Fruit fly (Drosophila melanogaster) whole organism, embryonic: ENCODE results near the gene ArfGAP1.

Experiments used
- Aef1 ChIP-seq: fragments of 200-800 bp; sonication (Bioruptor generic); IDR thresholded peaks from 3 replicates; pipeline ENCODE4 v1.3.6; 2022; ENCODE audit warnings: missing biosample characterization, missing genetic modification characterization
- Atf-2 ChIP-seq: fragments of 200-800 bp; sonication (Bioruptor generic); optimal IDR thresholded peaks from 2 replicates; lab custom pipeline; 2016; ENCODE audit warnings: missing biosample characterization, missing genetic modification characterization
- B-H2 ChIP-seq: fragments of 200-800 bp; sonication (Bioruptor generic); optimal IDR thresholded peaks from 2 replicates; lab custom pipeline; 2018; ENCODE audit warnings: missing biosample characterization, mild to moderate bottlenecking, missing genetic modification characterization
- Bgb ChIP-seq: fragments of 200-800 bp; sonication (Bioruptor generic); IDR thresholded peaks from 2 replicates; pipeline ENCODE4 v1.3.6; 2022; ENCODE audit warnings: missing biosample characterization, missing genetic modification characterization; ENCODE audit not compliant: partially characterized antibody
- BtbVII ChIP-seq: fragments of 200-800 bp; sonication (Bioruptor generic); optimal IDR thresholded peaks from 3 replicates; lab custom pipeline; 2017; ENCODE audit warnings: missing biosample characterization, mild to moderate bottlenecking, missing genetic modification characterization
- CG10321 ChIP-seq: fragments of 200-800 bp; sonication (Bioruptor generic); IDR thresholded peaks from 2 replicates; pipeline ENCODE4 v1.3.6; 2022; ENCODE audit warnings: missing biosample characterization, missing genetic modification characterization
- CG11560 ChIP-seq: fragments of 200-800 bp; sonication (Bioruptor generic); IDR thresholded peaks from 3 replicates; pipeline ENCODE4 v1.3.6; 2022; ENCODE audit warnings: missing biosample characterization, missing genetic modification characterization
- CG11695 ChIP-seq: fragments of 200-800 bp; sonication (Bioruptor generic); IDR thresholded peaks from 3 replicates; pipeline ENCODE4 v1.3.6; 2022; ENCODE audit warnings: missing biosample characterization, missing genetic modification characterization
- CG12219 ChIP-seq: fragments of 200-800 bp; sonication (Bioruptor generic); optimal IDR thresholded peaks from 3 replicates; lab custom pipeline; 2018; ENCODE audit warnings: missing biosample characterization, mild to moderate bottlenecking, missing genetic modification characterization
- CG12299 ChIP-seq: fragments of 200-800 bp; sonication (Bioruptor generic); optimal IDR thresholded peaks from 2 replicates; lab custom pipeline; 2018; ENCODE audit warnings: missing biosample characterization, mild to moderate bottlenecking, missing genetic modification characterization
- CG13123 ChIP-seq: fragments of 200-800 bp; sonication (Bioruptor generic); optimal IDR thresholded peaks from 2 replicates; lab custom pipeline; 2016; ENCODE audit warnings: missing biosample characterization, missing genetic modification characterization
- CG13287 ChIP-seq: fragments of 200-800 bp; sonication (Bioruptor generic); IDR thresholded peaks from 2 replicates; pipeline ENCODE4 v1.3.6; 2022; ENCODE audit warnings: missing biosample characterization, missing genetic modification characterization; ENCODE audit not compliant: partially characterized antibody
- CG13296 ChIP-seq: fragments of 200-800 bp; sonication (Bioruptor generic); optimal IDR thresholded peaks from 3 replicates; lab custom pipeline; 2018; ENCODE audit warnings: missing biosample characterization, mild to moderate bottlenecking, missing genetic modification characterization
- CG14014 ChIP-seq: fragments of 200-800 bp; sonication (Bioruptor generic); IDR thresholded peaks from 2 replicates; pipeline ENCODE4 v1.3.6; 2022; ENCODE audit warnings: missing biosample characterization, missing genetic modification characterization
- CG1529 ChIP-seq: fragments of 200-800 bp; sonication (Bioruptor generic); optimal IDR thresholded peaks from 3 replicates; lab custom pipeline; 2018; ENCODE audit warnings: missing biosample characterization, missing genetic modification characterization
- CG16863 ChIP-seq: fragments of 200-800 bp; sonication (Bioruptor generic); optimal IDR thresholded peaks from 3 replicates; lab custom pipeline; 2016; ENCODE audit warnings: missing biosample characterization, missing genetic modification characterization
- CG17385 ChIP-seq: fragments of 200-800 bp; sonication (Bioruptor generic); optimal IDR thresholded peaks from 3 replicates; lab custom pipeline; 2018; ENCODE audit warnings: missing biosample characterization, mild to moderate bottlenecking, missing genetic modification characterization
- CG17829 ChIP-seq: fragments of 200-800 bp; optimal IDR thresholded peaks from 2 replicates; lab custom pipeline; 2019; ENCODE audit warnings: missing biosample characterization, mild to moderate bottlenecking, missing genetic modification characterization, moderate library complexity
- CG18262 ChIP-seq: fragments of 200-800 bp; optimal IDR thresholded peaks from 3 replicates; lab custom pipeline; 2019; ENCODE audit warnings: missing biosample characterization, mild to moderate bottlenecking, missing genetic modification characterization, moderate library complexity
- CG18476 ChIP-seq: fragments of 200-800 bp; sonication (Bioruptor generic); optimal IDR thresholded peaks from 2 replicates; lab custom pipeline; 2016; ENCODE audit warnings: missing biosample characterization, mild to moderate bottlenecking, missing genetic modification characterization
- CG2120 ChIP-seq: fragments of 200-800 bp; sonication (Bioruptor generic); optimal IDR thresholded peaks from 3 replicates; lab custom pipeline; 2016; ENCODE audit warnings: missing biosample characterization, missing genetic modification characterization
- CG7372 ChIP-seq: fragments of 200-800 bp; sonication (Bioruptor generic); IDR thresholded peaks from 2 replicates; pipeline ENCODE4 v1.3.6; 2022; ENCODE audit warnings: missing biosample characterization, missing genetic modification characterization
- CG8478 ChIP-seq: fragments of >200 bp; optimal IDR thresholded peaks from 2 replicates; lab custom pipeline; 2018
- CG8944 ChIP-seq: fragments of 200-800 bp; sonication (Bioruptor generic); optimal IDR thresholded peaks from 3 replicates; lab custom pipeline; 2016; ENCODE audit warnings: missing biosample characterization, missing genetic modification characterization
- CoRest ChIP-seq: fragments of 200-800 bp; sonication (Bioruptor generic); optimal IDR thresholded peaks from 3 replicates; lab custom pipeline; 2018; ENCODE audit warnings: missing biosample characterization, mild to moderate bottlenecking, missing genetic modification characterization, moderate library complexity
- Dek ChIP-seq: fragments of 200-800 bp; sonication (Bioruptor generic); optimal IDR thresholded peaks from 3 replicates; lab custom pipeline; 2019; ENCODE audit warnings: missing biosample characterization, mild to moderate bottlenecking, missing genetic modification characterization, moderate library complexity
- GATAe ChIP-seq: fragments of 200-800 bp; sonication (Bioruptor generic); conservative IDR thresholded peaks from 2 replicates; pipeline ENCODE4 v1.3.6; 2022; ENCODE audit warnings: missing biosample characterization, missing genetic modification characterization
- H2.0 ChIP-seq: fragments of 200-800 bp; sonication (Bioruptor generic); IDR thresholded peaks from 2 replicates; pipeline ENCODE4 v1.3.6; 2022; ENCODE audit warnings: missing biosample characterization, missing genetic modification characterization
- HHEX ChIP-seq: fragments of 200-800 bp; sonication (Bioruptor generic); optimal IDR thresholded peaks from 3 replicates; lab custom pipeline; 2017; ENCODE audit warnings: missing biosample characterization, mild to moderate bottlenecking, missing genetic modification characterization, missing genetic modification reagents
- Lim3 ChIP-seq: fragments of 200-800 bp; sonication (Bioruptor generic); IDR thresholded peaks from 2 replicates; pipeline ENCODE4 v1.3.6; 2022; ENCODE audit warnings: missing biosample characterization, missing genetic modification characterization
- Lpt ChIP-seq: fragments of >200 bp; optimal IDR thresholded peaks from 2 replicates; lab custom pipeline; 2018; ENCODE audit warnings: missing biosample characterization, missing genetic modification characterization
- Mes4 ChIP-seq: fragments of 200-800 bp; sonication (Bioruptor generic); optimal IDR thresholded peaks from 2 replicates; lab custom pipeline; 2016; ENCODE audit warnings: missing biosample characterization, missing genetic modification characterization
- NFAT ChIP-seq: fragments of 200-800 bp; sonication (Bioruptor generic); IDR thresholded peaks from 2 replicates; pipeline ENCODE4 v1.3.6; 2022; ENCODE audit warnings: missing biosample characterization, missing genetic modification characterization
- NfI ChIP-seq: fragments of 200-800 bp; sonication (Bioruptor generic); optimal IDR thresholded peaks from 3 replicates; lab custom pipeline; 2018; ENCODE audit warnings: missing biosample characterization, mild to moderate bottlenecking, missing genetic modification characterization, moderate library complexity
- Sry-δ ChIP-seq: fragments of 200-800 bp; sonication (Bioruptor generic); optimal IDR thresholded peaks from 2 replicates; lab custom pipeline; 2016; ENCODE audit warnings: missing biosample characterization, missing genetic modification characterization
- YL-1 ChIP-seq: fragments of 200-800 bp; sonication (Bioruptor generic); optimal IDR thresholded peaks from 3 replicates; lab custom pipeline; 2017; ENCODE audit warnings: missing biosample characterization, mild to moderate bottlenecking, missing genetic modification characterization
- bcd ChIP-seq: fragments of 200-800 bp; sonication (Bioruptor generic); optimal IDR thresholded peaks from 2 replicates; lab custom pipeline; 2017; ENCODE audit warnings: missing biosample characterization, mild to moderate bottlenecking, missing genetic modification characterization
- chinmo ChIP-seq: fragments of 200-800 bp; sonication (Bioruptor generic); IDR thresholded peaks from 4 replicates; pipeline ENCODE4 v1.3.6; 2022; ENCODE audit warnings: missing biosample characterization, missing genetic modification characterization; ENCODE audit not compliant: partially characterized antibody
- dan ChIP-seq: fragments of 200-800 bp; sonication (Bioruptor generic); IDR thresholded peaks from 2 replicates; pipeline ENCODE4 v1.3.6; 2022; ENCODE audit warnings: missing biosample characterization, missing genetic modification characterization
- gce ChIP-seq: fragments of 200-800 bp; sonication (Bioruptor generic); IDR thresholded peaks from 3 replicates; pipeline ENCODE4 v1.3.6; 2022; ENCODE audit warnings: missing biosample characterization, missing genetic modification characterization
- h ChIP-seq: fragments of >200 bp; optimal IDR thresholded peaks from 2 replicates; lab custom pipeline; 2017
- inv ChIP-seq: fragments of 200-800 bp; sonication (Bioruptor generic); IDR thresholded peaks from 2 replicates; pipeline ENCODE4 v1.3.6; 2022; ENCODE audit warnings: missing biosample characterization, missing genetic modification characterization; ENCODE audit not compliant: partially characterized antibody
- maf-S ChIP-seq: fragments of 200-800 bp; sonication (Bioruptor generic); optimal IDR thresholded peaks from 2 replicates; lab custom pipeline; 2016; ENCODE audit warnings: missing biosample characterization, missing genetic modification characterization
- nerfin-1 ChIP-seq: fragments of 200-800 bp; sonication (Bioruptor generic); optimal IDR thresholded peaks from 3 replicates; lab custom pipeline; 2019; ENCODE audit warnings: missing biosample characterization, mild to moderate bottlenecking, missing genetic modification characterization, moderate library complexity
- nerfin-2 ChIP-seq: fragments of 200-800 bp; sonication (Bioruptor generic); IDR thresholded peaks from 2 replicates; pipeline ENCODE4 v1.3.6; 2022; ENCODE audit warnings: missing biosample characterization, missing genetic modification characterization; ENCODE audit not compliant: partially characterized antibody
- pum ChIP-seq: fragments of 200-800 bp; sonication (Bioruptor generic); optimal IDR thresholded peaks from 2 replicates; lab custom pipeline; 2016; ENCODE audit warnings: missing biosample characterization, missing genetic modification characterization
- sob ChIP-seq: fragments of 200-800 bp; sonication (Bioruptor generic); IDR thresholded peaks from 2 replicates; pipeline ENCODE4 v1.3.6; 2022; ENCODE audit warnings: missing biosample characterization, missing genetic modification characterization
- sr ChIP-seq: fragments of 200-800 bp; sonication (Bioruptor generic); IDR thresholded peaks from 3 replicates; pipeline ENCODE4 v1.3.6; 2022; ENCODE audit warnings: missing biosample characterization, missing genetic modification characterization
- trh ChIP-seq: fragments of 200-800 bp; sonication (Bioruptor generic); optimal IDR thresholded peaks from 2 replicates; lab custom pipeline; 2016; ENCODE audit warnings: missing biosample characterization, missing genetic modification characterization

Gene ArfGAP1

dm6 chr3L:12434432-12434831 is 17.1 kb upstream of the ArfGAP1 start (continued):
- TF ChIP-seq Dek (tag; lab: Kevin White, UChicago) (no peak), NfI (GFP tag; lab: Kevin White, UChicago) (no peak), CG12299 (tag; lab: Kevin White, UChicago) (no peak), CG1529 (no peak), CG11695 (GFP tag; lab: Robert Waterston, UW) (no peak), Sry-δ (no peak), CG18476 (no peak), h (no peak), Aef1 (GFP tag; lab: Robert Waterston, UW) (no peak), Atf-2 (no peak), CG8944 (no peak), B-H2 (no peak), CG13123 (GFP tag; lab: Kevin White, UChicago) (no peak), BtbVII (GFP tag; lab: Kevin White, UChicago) (no peak), CG14014 (GFP tag; lab: Robert Waterston, UW) (no peak), CG12219 (GFP tag; lab: Kevin White, UChicago) (no peak), chinmo (peak; percentile 95), H2.0 (GFP tag; lab: Robert Waterston, UW) (no peak), HHEX (GFP tag; lab: Kevin White, UChicago) (no peak), CG11560 (no peak), bcd (GFP tag; lab: Kevin White, UChicago) (no peak), maf-S (no peak), Mes4 (GFP tag; lab: Kevin White, UChicago) (no peak), CG17829 (no peak), nerfin-2 (GFP tag; lab: Robert Waterston, UW) (no peak), trh (GFP tag; lab: Kevin White, UChicago) (no peak), CG2120 (no peak), YL-1 (GFP tag; lab: Kevin White, UChicago) (no peak), Lpt (no peak), CG13287 (GFP tag; lab: Robert Waterston, UW) (peak; percentile 50; the same call in 1 of the 2 replicates), Lim3 (GFP tag; lab: Robert Waterston, UW) (no peak), NFAT (no peak), sob (GFP tag; lab: Robert Waterston, UW) (no peak), CG13296 (GFP tag; lab: Kevin White, UChicago) (no peak), nerfin-1 (tag; lab: Kevin White, UChicago) (no peak), gce (no peak), inv (GFP tag; lab: Robert Waterston, UW) (peak; percentile 61; the same call in 1 of the 2 replicates), CG10321 (GFP tag; lab: Robert Waterston, UW) (peak; percentile 98), GATAe (GFP tag; lab: Robert Waterston, UW) (no peak), pum (GFP tag; lab: Kevin White, UChicago) (no peak), CG18262 (tag; lab: Kevin White, UChicago) (no peak), CoRest (tag; lab: Kevin White, UChicago) (no peak), CG7372 (GFP tag; lab: Robert Waterston, UW) (no peak), CG16863 (GFP tag; lab: Kevin White, UChicago) (no peak), Bgb (GFP tag; lab: Robert Waterston, UW) (peak; percentile 82), CG17385 (GFP tag; lab: Kevin White, UChicago) (peak; percentile 64), CG8478 (no peak), sr (no peak), dan (GFP tag; lab: Robert Waterston, UW) (no peak)
